Fruit fly (Drosophila melanogaster): Measurements from ENCODE around the gene CG10477.

CG10477 gene

dm6 chr3L:6000938-6001337 is 33.5 kb downstream of the CG10477 start:
- TF ChIP-seq dmrt93B (GFP tag; optimal IDR thresholded peaks at IDR 0.05) = no peak
- no peak for TF ChIP-seq brk (GFP tag; optimal IDR thresholded peaks at IDR 0.05)
- no peak for TF ChIP-seq Rel (GFP tag; optimal IDR thresholded peaks at IDR 0.05)
- TF ChIP-seq Rel (tag; optimal IDR thresholded peaks at IDR 0.05) = no peak
- no peak for TF ChIP-seq HLH106 (tag; optimal IDR thresholded peaks at IDR 0.05)
- TF ChIP-seq OdsH (GFP tag; optimal IDR thresholded peaks at IDR 0.05) = no peak
- TF ChIP-seq Abd-B (GFP tag; optimal IDR thresholded peaks at IDR 0.05) = no peak
- no peak for TF ChIP-seq Vsx2 (GFP tag; optimal IDR thresholded peaks at IDR 0.05; ENCODE audit: partially characterized antibody)
- no peak for TF ChIP-seq rgr (GFP tag; optimal IDR thresholded peaks at IDR 0.05)
- TF ChIP-seq dsf (GFP tag; optimal IDR thresholded peaks at IDR 0.05; ENCODE audit: borderline replicate concordance) = no peak
- TF ChIP-seq fru (GFP tag; optimal IDR thresholded peaks at IDR 0.05) = no peak
- TF ChIP-seq h (GFP tag; optimal IDR thresholded peaks at IDR 0.05) = no peak
- TF ChIP-seq Sp1 (GFP tag; optimal IDR thresholded peaks at IDR 0.05) = no peak
- no peak for TF ChIP-seq lola (GFP tag; optimal IDR thresholded peaks at IDR 0.05)
- TF ChIP-seq CG32264 (GFP tag; optimal IDR thresholded peaks at IDR 0.05) = no peak
- TF ChIP-seq GATAd (GFP tag; optimal IDR thresholded peaks at IDR 0.05) = no peak
- no peak for TF ChIP-seq usp (GFP tag; optimal IDR thresholded peaks at IDR 0.05)
- no peak for TF ChIP-seq Dif (GFP tag; optimal IDR thresholded peaks at IDR 0.05; ENCODE audit: partially characterized antibody)

- TF ChIP-seq Hnf4 (GFP tag; optimal IDR thresholded peaks at IDR 0.05) = no peak
- TF ChIP-seq Jra (GFP tag; optimal IDR thresholded peaks at IDR 0.05) = no peak
- no peak for TF ChIP-seq h (GFP tag; optimal IDR thresholded peaks at IDR 0.05)
- TF ChIP-seq ey (GFP tag; optimal IDR thresholded peaks at IDR 0.05) = no peak
- TF ChIP-seq sage (GFP tag; optimal IDR thresholded peaks at IDR 0.05) = no peak
- TF ChIP-seq fru (GFP tag; optimal IDR thresholded peaks at IDR 0.05) = no peak
- TF ChIP-seq Myc (optimal IDR thresholded peaks at IDR 0.05) = no peak
- no peak for TF ChIP-seq CrebA (GFP tag; optimal IDR thresholded peaks at IDR 0.05; ENCODE audit: borderline replicate concordance)
- no peak for TF ChIP-seq psq (GFP tag; optimal IDR thresholded peaks at IDR 0.05)
- no peak for TF ChIP-seq Dif (GFP tag; optimal IDR thresholded peaks at IDR 0.05; ENCODE audit: partially characterized antibody)
- no peak for TF ChIP-seq dmrt93B (GFP tag; optimal IDR thresholded peaks at IDR 0.05)
- no peak for TF ChIP-seq Sp1 (GFP tag; optimal IDR thresholded peaks at IDR 0.05)
- no peak for TF ChIP-seq CG32264 (GFP tag; optimal IDR thresholded peaks at IDR 0.05)
- no peak for TF ChIP-seq Abd-B (GFP tag; optimal IDR thresholded peaks at IDR 0.05)
- TF ChIP-seq dl (GFP tag; optimal IDR thresholded peaks at IDR 0.05; ENCODE audit: insufficient read depth in 1 of 2, partially characterized antibody in 2 of 2) = no peak
These were observed 34.5 kb downstream of the CG10477 start for dm6 chr3L:5999888-6000287.

dm6 chr3L:5996936-5997335 is 37.5 kb downstream of the CG10477 start, which contains the start of gene PVRAP:
Gene PVRAP (plus strand): TSS chr3L:5997208.
- TF ChIP-seq Jra (GFP tag; optimal IDR thresholded peaks at IDR 0.05) (no peak), Abd-B (GFP tag; optimal IDR thresholded peaks at IDR 0.05) (no peak), Dfd (GFP tag; optimal IDR thresholded peaks at IDR 0.05) (no peak), Dif (GFP tag; optimal IDR thresholded peaks at IDR 0.05; ENCODE audit: partially characterized antibody) (no peak), ey (GFP tag; optimal IDR thresholded peaks at IDR 0.05) (no peak), pan (optimal IDR thresholded peaks at IDR 0.05) (no peak), rgr (GFP tag; optimal IDR thresholded peaks at IDR 0.05) (no peak), CG9705 (GFP tag; optimal IDR thresholded peaks at IDR 0.05) (no peak), Sp1 (GFP tag; optimal IDR thresholded peaks at IDR 0.05) (no peak), N (GFP tag; optimal IDR thresholded peaks at IDR 0.05) (no peak), GATAd (GFP tag; optimal IDR thresholded peaks at IDR 0.05) (no peak), foxo (GFP tag; optimal IDR thresholded peaks at IDR 0.05) (no peak), psq (GFP tag; optimal IDR thresholded peaks at IDR 0.05) (no peak), Hr78 (GFP tag; optimal IDR thresholded peaks at IDR 0.05) (no peak)

- TF ChIP-seq dsf (GFP tag; optimal IDR thresholded peaks at IDR 0.05; ENCODE audit: borderline replicate concordance) (no peak), CrebA (GFP tag; optimal IDR thresholded peaks at IDR 0.05; ENCODE audit: borderline replicate concordance) (no peak), Dfd (GFP tag; optimal IDR thresholded peaks at IDR 0.05) (no peak), usp (GFP tag; optimal IDR thresholded peaks at IDR 0.05) (no peak), GATAd (GFP tag; optimal IDR thresholded peaks at IDR 0.05) (no peak), tai (GFP tag; optimal IDR thresholded peaks at IDR 0.05) (no peak), CG9705 (GFP tag; optimal IDR thresholded peaks at IDR 0.05) (no peak), pan (optimal IDR thresholded peaks at IDR 0.05) (no peak), fru (GFP tag; optimal IDR thresholded peaks at IDR 0.05) (no peak), OdsH (GFP tag; optimal IDR thresholded peaks at IDR 0.05) (no peak)
These were observed 37.9 kb downstream of the CG10477 start for dm6 chr3L:5996520-5996919.

Data from whole organism, wandering third instar larva.